Worm (Caenorhabditis elegans) whole organism, L4 larva: ENCODE measurements around the gene K07E1.1.
A peak's percentile ranks its signal among the peaks of the same experiment; 100 is the strongest.

Experiments
- D1046.2 ChIP-seq: fragments of 200-800 bp; sonication (Bioruptor generic); IDR thresholded peaks from 2 replicates; pipeline ENCODE4 v1.3.6; 2022; ENCODE audit warnings: missing genetic modification characterization, missing compliant biosample characterization
- T20F7.1 ChIP-seq: fragments of 200-800 bp; sonication (Bioruptor generic); optimal IDR thresholded peaks from 2 replicates; lab custom pipeline; 2018; ENCODE audit warnings: mild to moderate bottlenecking, missing genetic modification characterization, missing compliant biosample characterization
- T26A8.4 ChIP-seq: fragments of 200-800 bp; sonication (Bioruptor generic); IDR thresholded peaks from 2 replicates; pipeline ENCODE4 v1.3.6; 2022; ENCODE audit warnings: missing genetic modification characterization, missing compliant biosample characterization
- Y105C5A.15 ChIP-seq: fragments of 200-800 bp; sonication (Bioruptor generic); IDR thresholded peaks from 2 replicates; pipeline ENCODE4 v1.3.6; 2022; ENCODE audit warnings: missing genetic modification characterization, missing compliant biosample characterization
- Y48G9A.11 ChIP-seq: fragments of 200-800 bp; sonication (Bioruptor generic); IDR thresholded peaks from 2 replicates; pipeline ENCODE4 v1.3.6; 2022; ENCODE audit warnings: missing genetic modification reagents, missing genetic modification characterization, missing compliant biosample characterization
- Y75B8A.6 ChIP-seq: fragments of 200-800 bp; sonication (Bioruptor generic); IDR thresholded peaks from 2 replicates; pipeline ENCODE4 v1.3.6; 2022; ENCODE audit warnings: missing genetic modification reagents, missing genetic modification characterization, missing compliant biosample characterization
- ZK546.5 ChIP-seq, 2 experiments: sonication (generic microtip); optimal IDR thresholded peaks; 2 replicates each; lab custom pipeline; 2017; ENCODE audit warnings: missing biosample characterization in 2 of 2, missing genetic modification characterization in 2 of 2
- aha-1 ChIP-seq: fragments of 150-350 bp; peaks from one replicate; lab custom pipeline; 2014; ENCODE audit warnings: missing biosample characterization, missing genetic modification characterization
- ceh-20 ChIP-seq: fragments of 200-800 bp; sonication (Bioruptor generic); IDR thresholded peaks from 2 replicates; pipeline ENCODE4 v1.3.6; 2022; ENCODE audit warnings: missing genetic modification reagents, missing genetic modification characterization, missing compliant biosample characterization
- ces-1 ChIP-seq: fragments of 150-350 bp; sonication (generic microtip); optimal IDR thresholded peaks from 4 replicates; lab custom pipeline; 2014; ENCODE audit warnings: missing biosample characterization, missing genetic modification reagents, missing genetic modification characterization
- egl-43 ChIP-seq: fragments of 200-800 bp; sonication (Bioruptor generic); IDR thresholded peaks from 2 replicates; pipeline ENCODE4 v1.3.6; 2022; ENCODE audit warnings: missing genetic modification reagents, missing genetic modification characterization, missing compliant biosample characterization
- lin-1 ChIP-seq: fragments of 200-800 bp; sonication (Bioruptor generic); IDR thresholded peaks from 2 replicates; pipeline ENCODE4 v1.3.6; 2022; ENCODE audit warnings: missing genetic modification reagents, missing genetic modification characterization, missing compliant biosample characterization
- lsy-2 ChIP-seq, 2 experiments: fragments of 150-350 bp in 1 of 2; sonication (generic microtip) in 1 of 2; optimal IDR thresholded peaks; 2 replicates each; lab custom pipeline; 2014 to 2017; ENCODE audit warnings: missing biosample characterization in 2 of 2, missing genetic modification characterization in 2 of 2
- mdt-29 ChIP-seq: fragments of 200-800 bp; sonication (Bioruptor generic); IDR thresholded peaks from 2 replicates; pipeline ENCODE4 v1.3.6; 2022; ENCODE audit warnings: missing genetic modification reagents, missing genetic modification characterization, missing compliant biosample characterization
- mxl-2 ChIP-seq: fragments of 200-800 bp; sonication (Bioruptor generic); conservative IDR thresholded peaks from 2 replicates; pipeline ENCODE4 v1.3.6; 2022; ENCODE audit warnings: missing genetic modification reagents, missing genetic modification characterization, missing compliant biosample characterization
- mxl-3 ChIP-seq: fragments of 200-800 bp; sonication (Bioruptor generic); optimal IDR thresholded peaks from 2 replicates; lab custom pipeline; 2018; ENCODE audit warnings: mild to moderate bottlenecking, missing genetic modification characterization, missing compliant biosample characterization
- nhr-10 ChIP-seq: fragments of 150-350 bp; optimal IDR thresholded peaks from 2 replicates; lab custom pipeline; 2014; ENCODE audit warnings: missing biosample characterization, missing genetic modification characterization
- nhr-102 ChIP-seq: sonication (generic microtip); optimal IDR thresholded peaks from 2 replicates; lab custom pipeline; 2016; ENCODE audit warnings: mild to moderate bottlenecking, missing genetic modification characterization, moderate library complexity, missing compliant biosample characterization
- nhr-25 ChIP-seq: sonication (generic microtip); optimal IDR thresholded peaks from 2 replicates; lab custom pipeline; 2017; ENCODE audit warnings: missing genetic modification characterization, mild to moderate bottlenecking, missing compliant biosample characterization, antibody characterized with exemption, moderate library complexity, borderline replicate concordance; ENCODE audit not compliant: insufficient read depth
- nhr-28 ChIP-seq: fragments of 150-350 bp; optimal IDR thresholded peaks from 2 replicates; lab custom pipeline; 2014; ENCODE audit warnings: missing biosample characterization, missing genetic modification characterization
- pha-4 ChIP-seq, 2 experiments: fragments of 150-350 bp in 1 of 2; fragments of 200-800 bp in 1 of 2; sonication (Bioruptor generic) in 1 of 2; IDR thresholded peaks in 1 of 2; optimal IDR thresholded peaks in 1 of 2; 2 replicates each; pipeline versions ENCODE4 v1.3.6 to Lab custom; 2014 to 2022; ENCODE audit warnings: missing genetic modification characterization in 2 of 2, missing genetic modification reagents in 2 of 2, missing biosample characterization in 1 of 2, missing compliant biosample characterization in 1 of 2
- sdz-12 ChIP-seq: fragments of 200-800 bp; sonication (Bioruptor generic); optimal IDR thresholded peaks from 2 replicates; lab custom pipeline; 2018; ENCODE audit warnings: mild to moderate bottlenecking, missing genetic modification characterization, missing compliant biosample characterization
- set-16 ChIP-seq: fragments of 200-800 bp; sonication (Bioruptor generic); IDR thresholded peaks from 2 replicates; pipeline ENCODE4 v1.3.6; 2022; ENCODE audit warnings: missing genetic modification reagents, missing genetic modification characterization, missing compliant biosample characterization
- snpc-1.2 ChIP-seq: fragments of 200-800 bp; sonication (Bioruptor generic); IDR thresholded peaks from 2 replicates; pipeline ENCODE4 v1.3.6; 2022; ENCODE audit warnings: missing genetic modification reagents, missing genetic modification characterization, missing compliant biosample characterization
- tra-1 ChIP-seq: fragments of 200-800 bp; sonication (Bioruptor generic); IDR thresholded peaks from 2 replicates; pipeline ENCODE4 v1.3.6; 2022; ENCODE audit warnings: missing genetic modification reagents, missing genetic modification characterization, missing compliant biosample characterization
- unc-39 ChIP-seq: sonication (generic microtip); optimal IDR thresholded peaks from 2 replicates; lab custom pipeline; 2017; ENCODE audit warnings: missing biosample characterization, missing genetic modification characterization
- unc-62 ChIP-seq, 3 experiments: fragments of 150-350 bp in 1 of 3; sonication (generic microtip); optimal IDR thresholded peaks in 2 of 3; peaks in 1 of 3; 1 replicate in 1 of 3; 2 replicates in 2 of 3; lab custom pipeline; 2014 to 2017; ENCODE audit warnings: missing biosample characterization in 3 of 3, missing genetic modification characterization in 3 of 3, missing genetic modification reagents in 3 of 3, missing genotype in 1 of 3
- zfp-2 ChIP-seq: sonication (generic microtip); optimal IDR thresholded peaks from 2 replicates; lab custom pipeline; 2016; ENCODE audit warnings: mild to moderate bottlenecking, missing genetic modification characterization, missing compliant biosample characterization
- ztf-7 ChIP-seq: fragments of 150-350 bp; optimal IDR thresholded peaks from 2 replicates; lab custom pipeline; 2014; ENCODE audit warnings: missing biosample characterization, missing genetic modification characterization

Gene K07E1.1

ce11 chrII:4565205-4565604 lies 14.3 kb downstream of the K07E1.1 start (continued):
- TF ChIP-seq pha-4 (GFP tag; IDR thresholded peaks at IDR 0.05; lab: Robert Waterston, UW) (peak; percentile 57; the same call in 1 of the 2 replicates), pha-4 (tag; optimal IDR thresholded peaks at IDR 0.05; lab: Kevin White, UChicago) (no peak)

DNA sequence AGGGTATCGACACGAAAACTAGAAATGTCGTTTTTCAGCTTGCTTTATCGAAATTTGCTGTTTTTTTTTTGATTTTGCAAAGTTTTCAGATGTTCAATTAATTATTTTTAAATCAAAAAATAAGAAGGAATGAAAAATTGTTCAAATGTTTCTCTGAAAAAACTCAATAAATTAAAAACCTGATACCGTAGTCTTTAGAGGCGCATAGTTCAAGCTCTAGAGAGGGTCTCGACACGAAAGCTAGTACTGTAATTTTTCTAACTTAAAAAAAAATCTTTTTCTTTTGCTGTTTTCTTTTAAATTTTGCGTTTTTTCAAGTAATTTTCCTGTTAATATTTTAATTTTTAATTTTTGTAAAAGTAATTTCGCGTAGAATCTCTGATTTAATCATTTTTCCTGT lies 15.4 kb downstream of the K07E1.1 start:
- no peak for TF ChIP-seq Y105C5A.15
- TF ChIP-seq nhr-10 (tag; lab: Kevin White, UChicago), result no peak
- no peak for TF ChIP-seq T26A8.4 (GFP tag; lab: Robert Waterston, UW)
- TF ChIP-seq mdt-29, result no peak
- no peak for TF ChIP-seq lin-1
- peak in 1 of 2 experiments; percentile 27 for TF ChIP-seq lsy-2 (tag; optimal IDR thresholded peaks at IDR 0.05; lab: Kevin White, UChicago)
- no peak for TF ChIP-seq nhr-28
- no peak for TF ChIP-seq zfp-2 (tag; lab: Kevin White, UChicago)

DNA sequence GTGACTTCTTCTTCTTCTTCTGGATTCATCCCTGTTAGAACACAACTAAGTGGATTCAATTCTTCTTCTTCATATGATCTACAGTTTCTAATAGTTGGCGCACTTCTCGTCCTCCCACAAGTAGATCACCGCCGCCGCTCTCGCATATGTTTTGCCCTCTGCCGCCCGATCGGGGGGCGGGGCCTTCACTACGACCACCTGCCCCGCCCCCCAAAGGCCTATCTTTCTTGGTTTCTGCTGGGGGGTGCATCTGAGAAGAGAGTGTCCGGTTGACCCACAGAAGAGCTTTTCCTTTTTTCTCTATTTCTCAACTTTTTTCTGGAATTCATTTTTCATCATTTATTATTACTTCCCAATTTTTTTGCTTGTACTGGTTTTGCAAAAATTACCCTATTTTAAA lies 20.2 kb downstream of the K07E1.1 start:
- TF ChIP-seq sdz-12 (GFP tag; lab: Kevin White, UChicago) (no peak), Y75B8A.6 (GFP tag; lab: Robert Waterston, UW) (no peak), tra-1 (GFP tag; lab: Robert Waterston, UW) (no peak), egl-43 (GFP tag; lab: Robert Waterston, UW) (0 out of 2 replicates have a peak, but pooled peaks have one; percentile 46), D1046.2 (GFP tag; lab: Robert Waterston, UW) (no peak), set-16 (GFP tag; lab: Robert Waterston, UW) (peak; percentile 87), mxl-3 (GFP tag; lab: Kevin White, UChicago) (no peak), T20F7.1 (GFP tag; lab: Kevin White, UChicago) (no peak)

ce11 chrII:4571868-4572267 lies 21.0 kb downstream of the K07E1.1 start, which contains the start of gene vab-1:
TSS of gene vab-1 (plus strand) at chrII:4572000.
- TF ChIP-seq unc-62 (GFP tag; optimal IDR thresholded peaks at IDR 0.05 in 1 of 2; lab: Kevin White, UChicago) (peak in 1 of 2 experiments; percentile 50), unc-62 (tag; optimal IDR thresholded peaks at IDR 0.05; lab: Kevin White, UChicago) (no peak), mxl-3 (GFP tag; lab: Kevin White, UChicago) (no peak), ceh-20 (GFP tag; lab: Robert Waterston, UW) (no peak), Y48G9A.11 (no peak)
- TF ChIP-seq, all 104 proteins: peak for 1

DNA sequence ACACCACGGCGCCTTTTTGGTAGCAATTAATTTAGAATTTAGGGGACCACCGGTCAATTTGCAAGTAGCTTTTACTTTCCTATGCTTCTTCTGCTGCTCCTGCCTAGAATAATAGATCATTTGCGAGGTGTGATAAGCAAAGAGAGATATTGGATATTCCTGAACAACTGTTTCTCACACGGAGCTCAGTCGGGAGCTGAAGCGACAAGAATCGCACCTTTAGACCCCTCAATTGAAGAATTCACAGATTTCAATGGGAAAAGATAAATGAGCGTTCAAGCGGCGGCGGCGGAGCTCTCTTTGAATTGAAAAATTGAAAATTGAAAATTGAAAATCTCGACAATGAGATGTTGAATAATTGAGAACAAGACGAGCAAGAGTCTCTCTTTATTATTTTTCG lies 21.7 kb downstream of the K07E1.1 start:
- no peak for TF ChIP-seq nhr-25

DNA sequence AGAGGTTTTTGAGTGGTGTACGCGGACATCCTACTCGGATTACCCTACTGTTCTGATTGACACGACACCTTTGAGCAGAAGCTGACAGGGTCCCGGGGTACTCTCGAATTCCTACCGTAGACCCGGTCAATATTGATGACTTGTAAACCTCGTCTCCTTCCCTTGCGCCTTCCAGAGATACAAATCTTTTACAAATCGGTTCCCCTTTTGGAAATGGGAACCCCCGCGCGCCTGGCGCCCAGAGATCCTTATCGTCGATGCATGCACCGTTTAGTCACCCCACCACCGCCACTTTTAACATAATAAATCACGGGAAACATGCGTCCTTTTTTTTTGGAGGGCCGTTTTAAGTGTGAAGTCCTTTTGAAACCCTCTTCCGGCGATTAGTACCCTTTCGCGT lies 22.2 kb downstream of the K07E1.1 start:
- TF ChIP-seq aha-1 (tag; lab: Kevin White, UChicago), result peak; percentile 80
- TF ChIP-seq mxl-2 (GFP tag; lab: Robert Waterston, UW), result 0 out of 2 replicates have a peak, but pooled peaks have one; percentile 4
- TF ChIP-seq nhr-102 (tag; lab: Kevin White, UChicago), result no peak

DNA sequence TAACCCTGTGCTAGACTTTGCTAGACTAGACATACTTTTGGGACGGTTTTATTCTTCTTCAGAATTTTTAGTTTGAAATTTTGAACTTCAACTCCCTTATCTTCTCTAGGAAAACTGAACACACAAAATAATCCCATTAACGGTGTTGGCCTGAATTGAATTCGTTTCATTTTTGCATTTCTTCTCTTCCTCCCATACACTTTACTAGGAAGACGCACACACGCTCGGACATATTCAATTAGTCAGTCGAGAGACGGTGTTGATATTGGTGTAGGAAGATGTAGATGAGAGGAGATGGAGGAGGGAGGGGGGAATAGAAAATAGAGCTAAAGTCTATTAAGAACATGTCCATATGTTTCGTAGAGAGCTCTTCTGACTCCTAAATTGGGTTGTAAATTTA lies 23.8 kb downstream of the K07E1.1 start:
- TF ChIP-seq snpc-1.2 (GFP tag; lab: Robert Waterston, UW), result no peak
- peak; percentile 88 for TF ChIP-seq ces-1 (GFP tag; lab: Kevin White, UChicago)

DNA sequence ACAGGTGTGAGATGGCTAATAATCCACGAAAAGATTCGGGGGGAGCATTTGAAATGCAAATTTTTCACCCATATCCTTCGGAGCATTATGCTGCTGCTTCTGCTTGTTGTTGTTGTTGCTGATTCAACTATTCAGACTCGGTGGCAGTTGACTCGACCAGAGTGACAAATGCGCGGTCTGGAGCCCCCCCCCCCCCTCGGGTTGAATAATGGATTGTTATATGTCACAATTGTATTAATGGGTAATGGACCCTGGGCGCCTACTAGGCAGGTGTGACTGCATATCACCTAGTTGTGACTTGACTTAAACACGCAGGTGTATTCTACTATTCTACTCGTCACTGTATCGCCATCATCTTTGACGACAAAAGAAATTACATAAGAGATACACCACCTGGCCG lies 24.7 kb downstream of the K07E1.1 start:
- TF ChIP-seq ZK546.5 (tag; optimal IDR thresholded peaks at IDR 0.05; lab: Kevin White, UChicago), result no peak
- no peak for TF ChIP-seq ztf-7 (tag; lab: Kevin White, UChicago)
- TF ChIP-seq unc-39 (tag; lab: Kevin White, UChicago), result no peak
- peak in 1 of 2 experiments; percentile 82 for TF ChIP-seq unc-62 (GFP tag; optimal IDR thresholded peaks at IDR 0.05 in 1 of 2; lab: Kevin White, UChicago)
- no peak for TF ChIP-seq unc-62 (tag; optimal IDR thresholded peaks at IDR 0.05; lab: Kevin White, UChicago)
- TF ChIP-seq, all 104 proteins: peak for 1
